Fruit fly (Drosophila melanogaster) whole organism, embryonic: ENCODE measurements around the gene Polr3I.

Source experiments
- CG10543 ChIP-seq: fragments of 200-800 bp; sonication (Bioruptor generic); optimal IDR thresholded peaks from 3 replicates; lab custom pipeline; 2017; ENCODE audit warnings: missing biosample characterization, mild to moderate bottlenecking, missing genetic modification characterization, moderate library complexity
- CG11398 ChIP-seq: fragments of 200-800 bp; sonication (Bioruptor generic); optimal IDR thresholded peaks from 2 replicates; lab custom pipeline; 2016; ENCODE audit warnings: missing biosample characterization, missing genetic modification characterization
- CG11504 ChIP-seq: fragments of 200-800 bp; sonication (Bioruptor generic); optimal IDR thresholded peaks from 3 replicates; lab custom pipeline; 2019; ENCODE audit warnings: missing biosample characterization, mild to moderate bottlenecking, missing genetic modification characterization, moderate library complexity
- CG11696 ChIP-seq: fragments of 200-800 bp; sonication (Bioruptor generic); IDR thresholded peaks from 2 replicates; pipeline ENCODE4 v1.3.6; 2022; ENCODE audit warnings: missing biosample characterization, missing genetic modification characterization
- CG12744 ChIP-seq: fragments of 200-800 bp; sonication (Bioruptor generic); optimal IDR thresholded peaks from 2 replicates; lab custom pipeline; 2016; ENCODE audit warnings: missing biosample characterization, missing genetic modification characterization
- CG15011 ChIP-seq: fragments of 200-800 bp; sonication (Bioruptor generic); optimal IDR thresholded peaks from 3 replicates; lab custom pipeline; 2018; ENCODE audit warnings: missing biosample characterization, mild to moderate bottlenecking, missing genetic modification characterization
- CG15514 ChIP-seq: fragments of 200-800 bp; sonication (Bioruptor generic); optimal IDR thresholded peaks from 3 replicates; lab custom pipeline; 2017; ENCODE audit warnings: missing biosample characterization, missing genetic modification characterization, mild to moderate bottlenecking, moderate library complexity, missing genetic modification reagents
- CG18011 ChIP-seq: fragments of 200-800 bp; sonication (Bioruptor generic); optimal IDR thresholded peaks from 2 replicates; lab custom pipeline; 2017; ENCODE audit warnings: missing biosample characterization, missing genetic modification characterization, mild to moderate bottlenecking, moderate library complexity, missing genotype
- CG18764 ChIP-seq: fragments of 200-800 bp; sonication (Bioruptor generic); optimal IDR thresholded peaks from 3 replicates; lab custom pipeline; 2016; ENCODE audit warnings: missing biosample characterization, missing genetic modification characterization
- CG2875 ChIP-seq: fragments of 200-800 bp; sonication (Bioruptor generic); optimal IDR thresholded peaks from 2 replicates; lab custom pipeline; 2017; ENCODE audit warnings: missing biosample characterization, mild to moderate bottlenecking, missing genetic modification characterization, missing genetic modification reagents
- CG31224 ChIP-seq: fragments of 200-800 bp; sonication (Bioruptor generic); IDR thresholded peaks from 2 replicates; pipeline ENCODE4 v1.3.6; 2022; ENCODE audit warnings: missing biosample characterization, missing genetic modification characterization
- CG31365 ChIP-seq: fragments of 200-800 bp; sonication (Bioruptor generic); optimal IDR thresholded peaks from 2 replicates; lab custom pipeline; 2018; ENCODE audit warnings: missing biosample characterization, mild to moderate bottlenecking, missing genetic modification characterization
- CG31441 ChIP-seq: fragments of 200-800 bp; sonication (Bioruptor generic); IDR thresholded peaks from 2 replicates; pipeline ENCODE4 v1.3.6; 2022; ENCODE audit warnings: missing biosample characterization, missing genetic modification characterization
- CG3281 ChIP-seq: fragments of 200-800 bp; sonication (Bioruptor generic); optimal IDR thresholded peaks from 3 replicates; lab custom pipeline; 2017; ENCODE audit warnings: missing biosample characterization, mild to moderate bottlenecking, missing genetic modification characterization
- CG4282 ChIP-seq: fragments of 200-800 bp; sonication (Bioruptor generic); optimal IDR thresholded peaks from 2 replicates; lab custom pipeline; 2016; ENCODE audit warnings: missing biosample characterization, missing genetic modification characterization
- CG4360 ChIP-seq: fragments of 200-800 bp; sonication (Bioruptor generic); IDR thresholded peaks from 2 replicates; pipeline ENCODE4 v1.3.6; 2022; ENCODE audit warnings: missing biosample characterization, missing genetic modification characterization
- CG4730 ChIP-seq: fragments of 200-800 bp; sonication (Bioruptor generic); IDR thresholded peaks from 2 replicates; pipeline ENCODE4 v1.3.6; 2022; ENCODE audit warnings: missing biosample characterization, missing genetic modification characterization
- CG5180 ChIP-seq: fragments of 200-800 bp; sonication (Bioruptor generic); optimal IDR thresholded peaks from 3 replicates; lab custom pipeline; 2017; ENCODE audit warnings: missing biosample characterization, missing genetic modification characterization, mild to moderate bottlenecking, moderate library complexity, missing genetic modification reagents
- CG8388 ChIP-seq: fragments of 200-800 bp; sonication (Bioruptor generic); optimal IDR thresholded peaks from 2 replicates; lab custom pipeline; 2019; ENCODE audit warnings: missing biosample characterization, mild to moderate bottlenecking, missing genetic modification characterization, moderate library complexity
- CG8765 ChIP-seq: fragments of 200-800 bp; sonication (Bioruptor generic); IDR thresholded peaks from 2 replicates; pipeline ENCODE4 v1.3.6; 2022; ENCODE audit warnings: missing biosample characterization, missing genetic modification characterization
- CG9437 ChIP-seq: fragments of 200-800 bp; sonication (Bioruptor generic); optimal IDR thresholded peaks from 2 replicates; lab custom pipeline; 2018; ENCODE audit warnings: missing biosample characterization, mild to moderate bottlenecking, missing genetic modification characterization
- CTCF ChIP-seq: fragments of 200-800 bp; sonication (Bioruptor generic); optimal IDR thresholded peaks from 2 replicates; lab custom pipeline; 2017; ENCODE audit warnings: missing biosample characterization, mild to moderate bottlenecking, missing genetic modification characterization, moderate library complexity
- Chrac-16 ChIP-seq: fragments of 200-800 bp; sonication (Bioruptor generic); optimal IDR thresholded peaks from 3 replicates; lab custom pipeline; 2016; ENCODE audit warnings: missing biosample characterization, missing genetic modification characterization
- Dbx ChIP-seq: fragments of 200-800 bp; sonication (Bioruptor generic); IDR thresholded peaks from 3 replicates; pipeline ENCODE4 v1.3.6; 2022; ENCODE audit warnings: missing biosample characterization, missing genetic modification characterization
- Dek ChIP-seq: fragments of 200-800 bp; sonication (Bioruptor generic); optimal IDR thresholded peaks from 3 replicates; lab custom pipeline; 2019; ENCODE audit warnings: missing biosample characterization, mild to moderate bottlenecking, missing genetic modification characterization, moderate library complexity
- Fer1 ChIP-seq: fragments of 200-800 bp; sonication (Bioruptor generic); optimal IDR thresholded peaks from 2 replicates; lab custom pipeline; 2017; ENCODE audit warnings: missing biosample characterization, mild to moderate bottlenecking, missing genetic modification characterization
- HHEX ChIP-seq: fragments of 200-800 bp; sonication (Bioruptor generic); optimal IDR thresholded peaks from 3 replicates; lab custom pipeline; 2017; ENCODE audit warnings: missing biosample characterization, mild to moderate bottlenecking, missing genetic modification characterization, missing genetic modification reagents
- Hr51 ChIP-seq, 2 experiments: fragments of 200-800 bp; sonication (Bioruptor generic); optimal IDR thresholded peaks; 2 replicates in 1 of 2; 3 replicates in 1 of 2; lab custom pipeline; 2016 to 2018; ENCODE audit warnings: missing biosample characterization in 2 of 2, missing genetic modification characterization in 2 of 2, mild to moderate bottlenecking in 1 of 2, moderate library complexity in 1 of 2
- Max ChIP-seq: fragments of 200-800 bp; sonication (Bioruptor generic); optimal IDR thresholded peaks from 2 replicates; lab custom pipeline; 2016; ENCODE audit warnings: missing biosample characterization, mild to moderate bottlenecking, missing genetic modification characterization
- Neu2 ChIP-seq: fragments of 200-800 bp; sonication (Bioruptor generic); optimal IDR thresholded peaks from 3 replicates; lab custom pipeline; 2016; ENCODE audit warnings: missing biosample characterization, missing genetic modification characterization, borderline replicate concordance
- Ravus ChIP-seq: fragments of 200-800 bp; sonication (Bioruptor generic); IDR thresholded peaks from 2 replicates; pipeline ENCODE4 v1.3.6; 2022; ENCODE audit warnings: missing biosample characterization, missing genetic modification characterization
- al ChIP-seq: fragments of 200-800 bp; sonication (Bioruptor generic); IDR thresholded peaks from 2 replicates; pipeline ENCODE4 v1.3.6; 2022; ENCODE audit warnings: missing biosample characterization, missing genetic modification characterization
- aop ChIP-seq: fragments of 200-800 bp; sonication (Bioruptor generic); IDR thresholded peaks from 2 replicates; pipeline ENCODE4 v1.3.6; 2022; ENCODE audit warnings: missing biosample characterization, missing genetic modification characterization
- br ChIP-seq: fragments of >200 bp; optimal IDR thresholded peaks from 2 replicates; lab custom pipeline; 2017
- ci ChIP-seq: fragments of 200-800 bp; sonication (Bioruptor generic); IDR thresholded peaks from 3 replicates; pipeline ENCODE4 v1.3.6; 2022; ENCODE audit warnings: missing biosample characterization, missing genetic modification characterization
- dan ChIP-seq: fragments of 200-800 bp; sonication (Bioruptor generic); IDR thresholded peaks from 2 replicates; pipeline ENCODE4 v1.3.6; 2022; ENCODE audit warnings: missing biosample characterization, missing genetic modification characterization
- dimm ChIP-seq: fragments of 200-800 bp; sonication (Bioruptor generic); IDR thresholded peaks from 2 replicates; pipeline ENCODE4 v1.3.6; 2022; ENCODE audit warnings: missing biosample characterization, missing genetic modification characterization
- ems ChIP-seq: fragments of 200-800 bp; sonication (Bioruptor generic); optimal IDR thresholded peaks from 3 replicates; lab custom pipeline; 2016; ENCODE audit warnings: missing biosample characterization, missing genetic modification characterization
- grn ChIP-seq: fragments of 200-800 bp; sonication (Bioruptor generic); optimal IDR thresholded peaks from 3 replicates; lab custom pipeline; 2017; ENCODE audit warnings: missing biosample characterization, missing genetic modification characterization
- hb ChIP-seq: fragments of 200-800 bp; sonication (Bioruptor generic); IDR thresholded peaks from 3 replicates; pipeline ENCODE4 v1.3.6; 2022; ENCODE audit warnings: missing biosample characterization, missing genetic modification characterization; ENCODE audit not compliant: partially characterized antibody
- nau ChIP-seq: fragments of 200-800 bp; sonication (Bioruptor generic); optimal IDR thresholded peaks from 3 replicates; lab custom pipeline; 2017; ENCODE audit warnings: missing biosample characterization, mild to moderate bottlenecking, missing genetic modification characterization, missing genetic modification reagents
- prd ChIP-seq, 3 experiments: fragments of >200 bp in 2 of 3; fragments of 200-800 bp in 1 of 3; sonication (Bioruptor generic) in 1 of 3; optimal IDR thresholded peaks in 2 of 3; IDR thresholded peaks in 1 of 3; 2 replicates in 2 of 3; 3 replicates in 1 of 3; pipeline versions ENCODE4 v1.3.6 to Lab custom; 2017 to 2022; ENCODE audit warnings: missing biosample characterization in 1 of 3, missing genetic modification characterization in 1 of 3
- repo ChIP-seq: fragments of 200-800 bp; sonication (Bioruptor generic); optimal IDR thresholded peaks from 2 replicates; lab custom pipeline; 2016; ENCODE audit warnings: missing biosample characterization, missing genetic modification characterization
- sc ChIP-seq, 3 experiments: fragments of >200 bp in 2 of 3; fragments of 200-800 bp in 1 of 3; sonication (Bioruptor generic) in 1 of 3; optimal IDR thresholded peaks; 2 replicates in 2 of 3; 3 replicates in 1 of 3; lab custom pipeline; 2017; ENCODE audit warnings: mild to moderate bottlenecking in 1 of 3, missing biosample characterization in 1 of 3, missing genetic modification characterization in 1 of 3, missing genetic modification reagents in 1 of 3
- seq ChIP-seq: fragments of 200-800 bp; sonication (Bioruptor generic); IDR thresholded peaks from 2 replicates; pipeline ENCODE4 v1.3.6; 2022; ENCODE audit warnings: missing biosample characterization, missing genetic modification characterization
- slbo ChIP-seq: fragments of 200-800 bp; sonication (Bioruptor generic); IDR thresholded peaks from 2 replicates; pipeline ENCODE4 v1.3.6; 2022; ENCODE audit warnings: missing biosample characterization, missing genetic modification characterization
- so ChIP-seq: fragments of 200-800 bp; sonication (Bioruptor generic); IDR thresholded peaks from 3 replicates; pipeline ENCODE4 v1.3.6; 2022; ENCODE audit warnings: missing biosample characterization, missing genetic modification characterization
- sob ChIP-seq: fragments of 200-800 bp; sonication (Bioruptor generic); IDR thresholded peaks from 2 replicates; pipeline ENCODE4 v1.3.6; 2022; ENCODE audit warnings: missing biosample characterization, missing genetic modification characterization
- tap ChIP-seq: fragments of 200-800 bp; optimal IDR thresholded peaks from 3 replicates; lab custom pipeline; 2019; ENCODE audit warnings: missing biosample characterization, mild to moderate bottlenecking, missing genetic modification characterization, moderate library complexity

Polr3I gene

dm6 chrX:16930465-16931286 lies 46.3 kb downstream of the Polr3I start (continued):
- TF ChIP-seq CG11504 (peak; percentile 100), Chrac-16 (GFP tag; lab: Kevin White, UChicago) (peak; percentile 47), CG31224 (GFP tag; lab: Robert Waterston, UW) (no peak; the same call in 1 of the 2 replicates), CG15514 (GFP tag; lab: Kevin White, UChicago) (peak; percentile 38), dimm (GFP tag; lab: Robert Waterston, UW) (no peak), sc (optimal IDR thresholded peaks at IDR 0.05; lab: Kevin White, UChicago) (no peak), sc (GFP tag; optimal IDR thresholded peaks at IDR 0.05; lab: Kevin White, UChicago) (peak; percentile 17), CG31441 (GFP tag; lab: Robert Waterston, UW) (peak; percentile 79), hb (GFP tag; lab: Robert Waterston, UW) (no peak), seq (GFP tag; lab: Robert Waterston, UW) (peak; percentile 32; the same call in 1 of the 2 replicates), prd (optimal IDR thresholded peaks at IDR 0.05; lab: Kevin White, UChicago) (no peak), prd (GFP tag; IDR thresholded peaks at IDR 0.05; lab: Robert Waterston, UW) (peak; percentile 71), CG11696 (GFP tag; lab: Robert Waterston, UW) (peak; percentile 89), sob (GFP tag; lab: Robert Waterston, UW) (no peak; the same call in none of the 2 replicates), slbo (GFP tag; lab: Robert Waterston, UW) (peak; percentile 68), Fer1 (peak; percentile 68), aop (no peak), HHEX (GFP tag; lab: Kevin White, UChicago) (peak; percentile 68), CG12744 (GFP tag; lab: Kevin White, UChicago) (no peak), CG5180 (peak; percentile 47), grn (GFP tag; lab: Kevin White, UChicago) (no peak), CG10543 (GFP tag; lab: Kevin White, UChicago) (peak; percentile 34), CG8388 (GFP tag; lab: Kevin White, UChicago) (peak; percentile 45), CG18764 (GFP tag; lab: Kevin White, UChicago) (peak; percentile 46), br (no peak), nau (no peak), CG4282 (no peak), CG2875 (peak; percentile 2), CG15011 (GFP tag; lab: Kevin White, UChicago) (no peak), repo (GFP tag; lab: Kevin White, UChicago) (no peak), CG3281 (GFP tag; lab: Kevin White, UChicago) (peak; percentile 66), Ravus (GFP tag; lab: Robert Waterston, UW) (no peak; the same call in 1 of the 2 replicates), Dek (peak; percentile 36), Dbx (GFP tag; lab: Robert Waterston, UW) (0 out of 3 replicates have a peak, but pooled peaks have one; percentile 32), CG18011 (GFP tag; lab: Kevin White, UChicago) (no peak), CG4730 (GFP tag; lab: Robert Waterston, UW) (peak; percentile 66), Hr51 (GFP tag; optimal IDR thresholded peaks at IDR 0.05; lab: Kevin White, UChicago) (peak in 1 of 2 experiments; percentile 72), ems (no peak), ci (no peak; the same call in 2 of the 3 replicates), CG4360 (no peak), Max (GFP tag; lab: Kevin White, UChicago) (peak; percentile 1), so (GFP tag; lab: Robert Waterston, UW) (peak; percentile 44; the same call in 2 of the 3 replicates), al (GFP tag; lab: Robert Waterston, UW) (peak; percentile 56), dan (GFP tag; lab: Robert Waterston, UW) (no peak), tap (tag; lab: Kevin White, UChicago) (peak; percentile 37), CG31365 (tag; lab: Kevin White, UChicago) (no peak), Neu2 (GFP tag; lab: Kevin White, UChicago) (no peak), CG11398 (GFP tag; lab: Kevin White, UChicago) (no peak), CTCF (GFP tag; lab: Kevin White, UChicago) (no peak), CG8765 (GFP tag; lab: Robert Waterston, UW) (no peak), CG9437 (GFP tag; lab: Kevin White, UChicago) (peak; percentile 46)
